Fruit fly (Drosophila melanogaster) whole organism, embryonic: Measurements from ENCODE around the gene Nnp-1.

Experiments
- CG11456 ChIP-seq: fragments of 200-800 bp; sonication (Bioruptor generic); IDR thresholded peaks from 3 replicates; pipeline ENCODE4 v1.3.6; 2022; ENCODE audit warnings: missing biosample characterization, missing genetic modification characterization
- CG3163 ChIP-seq: fragments of 200-800 bp; sonication (Bioruptor generic); optimal IDR thresholded peaks from 3 replicates; lab custom pipeline; 2016; ENCODE audit warnings: missing biosample characterization, missing genetic modification characterization
- CG6813 ChIP-seq: fragments of 200-800 bp; sonication (Bioruptor generic); optimal IDR thresholded peaks from 2 replicates; lab custom pipeline; 2017; ENCODE audit warnings: missing biosample characterization, missing genetic modification characterization, mild to moderate bottlenecking, moderate library complexity, missing genetic modification reagents
- Drgx ChIP-seq: fragments of 200-800 bp; sonication (Bioruptor generic); IDR thresholded peaks from 2 replicates; pipeline ENCODE4 v1.3.6; 2022; ENCODE audit warnings: missing biosample characterization, missing genetic modification characterization
- Eip74EF ChIP-seq, 2 experiments: fragments of 200-800 bp in 1 of 2; fragments of >200 bp in 1 of 2; sonication (Bioruptor generic) in 1 of 2; optimal IDR thresholded peaks; 2 replicates each; lab custom pipeline; 2017 to 2019; ENCODE audit warnings: missing biosample characterization in 2 of 2, missing genetic modification characterization in 2 of 2, mild to moderate bottlenecking in 1 of 2, moderate library complexity in 1 of 2
- h ChIP-seq: fragments of >200 bp; optimal IDR thresholded peaks from 2 replicates; lab custom pipeline; 2017
- pros ChIP-seq: fragments of 200-800 bp; sonication (Bioruptor generic); optimal IDR thresholded peaks from 3 replicates; lab custom pipeline; 2019; ENCODE audit warnings: missing biosample characterization, mild to moderate bottlenecking, missing genetic modification characterization, moderate library complexity
- trem ChIP-seq: fragments of 200-800 bp; optimal IDR thresholded peaks from 3 replicates; lab custom pipeline; 2019; ENCODE audit warnings: missing biosample characterization, mild to moderate bottlenecking, missing genetic modification characterization, moderate library complexity

DNA sequence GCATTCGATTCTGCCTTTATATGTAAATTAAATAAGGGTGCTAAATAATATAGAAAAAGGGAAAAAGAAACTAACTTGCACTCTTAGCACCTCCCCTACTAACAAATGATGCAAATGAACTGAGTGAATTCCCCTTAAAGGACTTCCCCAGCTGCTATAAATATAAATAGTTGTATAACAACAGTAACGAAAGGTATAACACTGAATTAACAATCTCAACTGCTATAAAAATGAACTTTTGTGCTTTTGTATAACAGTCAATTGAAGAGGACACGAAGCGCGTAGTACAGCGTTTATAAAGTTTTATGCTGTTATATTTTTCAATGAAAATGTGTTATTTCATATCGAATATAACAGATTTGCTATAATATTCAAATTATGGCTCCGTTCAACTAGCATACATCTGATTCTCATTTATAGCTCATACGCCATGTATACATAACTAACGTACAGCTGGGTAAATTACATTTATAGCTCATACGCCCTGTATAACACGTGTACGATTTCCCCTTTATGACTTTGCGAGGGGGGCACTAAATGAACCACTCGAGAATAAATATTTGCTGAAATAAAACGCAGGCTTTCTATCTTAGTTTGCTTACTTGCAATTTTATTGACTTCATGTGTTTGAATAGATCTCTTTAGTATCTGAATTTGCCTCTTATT is 16.6 kb downstream of the Nnp-1 start:
- TF ChIP-seq Drgx (GFP tag; lab: Robert Waterston, UW) (no peak), Eip74EF (GFP tag; optimal IDR thresholded peaks at IDR 0.05; lab: Kevin White, UChicago) (no peak), CG3163 (GFP tag; lab: Kevin White, UChicago) (no peak), h (lab: Kevin White, UChicago) (no peak), pros (GFP tag; lab: Kevin White, UChicago) (no peak), CG11456 (GFP tag; lab: Robert Waterston, UW) (no peak), CG6813 (GFP tag; lab: Kevin White, UChicago) (no peak), trem (tag; lab: Kevin White, UChicago) (no peak)
